Fruit fly (Drosophila melanogaster) whole organism, wandering third instar larva: ENCODE data around the gene Cyp18a1.

Source experiments
- h ChIP-seq: fragments of 200-800 bp; sonication (Bioruptor generic); optimal IDR thresholded peaks from 3 replicates; lab custom pipeline; 2016; ENCODE audit warnings: missing biosample characterization, mild to moderate bottlenecking, missing genetic modification characterization
- pan ChIP-seq: fragments of >200 bp; optimal IDR thresholded peaks from 2 replicates; lab custom pipeline; 2017

The Cyp18a1 gene

dm6 chrX:18643057-18643656 is 49.7 kb downstream of the Cyp18a1 start:
- TF ChIP-seq pan (lab: Kevin White, UChicago) (no peak), h (GFP tag; lab: Kevin White, UChicago) (no peak)
- TF ChIP-seq, all 38 proteins: peak for 0
